Fruit fly (Drosophila melanogaster): ENCODE measurements around the gene Actn3.

- TF ChIP-seq pad (GFP tag; optimal IDR thresholded peaks at IDR 0.05) (no peak), CG33017 (tag; optimal IDR thresholded peaks at IDR 0.05) (no peak), kay (GFP tag; ENCODE audit: borderline replicate concordance) (no peak)
Observed at dm6 chr3R:16936319-16936718, 41.3 kb downstream of the Actn3 start.

Measured in whole organism, adult.